Worm (Caenorhabditis elegans): ENCODE results near the gene lgc-21.

- TF ChIP-seq tab-1 (GFP tag; IDR thresholded peaks at IDR 0.05) (no peak), ref-1 (GFP tag; conservative IDR thresholded peaks at IDR 0.05) (no peak), ztf-29 (GFP tag; IDR thresholded peaks at IDR 0.05) (no peak), flt-1 (GFP tag; IDR thresholded peaks at IDR 0.05) (no peak), med-1 (GFP tag; optimal IDR thresholded peaks at IDR 0.05; ENCODE audit: insufficient read depth) (no peak)
Observed at ce11 chrX:14108245-14108644, 40.5 kb upstream of the lgc-21 start, which contains the start of gene F16B12.7.
